Fruit fly (Drosophila melanogaster): ENCODE data around the gene Septin2.
A peak's percentile ranks its signal among the peaks of the same experiment; 100 is the strongest.

Septin2 gene

dm6 chr3R:20594194-20595144, 6.3 kb upstream of the Septin2 start (continued):
- peak; percentile 95 for TF ChIP-seq Spps (tag; optimal IDR thresholded peaks at IDR 0.05)
- TF ChIP-seq sna (GFP tag; IDR thresholded peaks at IDR 0.05; ENCODE audit: partially characterized antibody): no peak
- no peak for TF ChIP-seq hkb (optimal IDR thresholded peaks at IDR 0.05)
- TF ChIP-seq hkb (GFP tag; IDR thresholded peaks at IDR 0.05): peak; percentile 77
- TF ChIP-seq Fer1 (GFP tag; optimal IDR thresholded peaks at IDR 0.05): peak; percentile 85
- no peak for TF ChIP-seq Scr (GFP tag; IDR thresholded peaks at IDR 0.05; ENCODE audit: partially characterized antibody)
- peak; percentile 85 for TF ChIP-seq CG9437 (GFP tag; optimal IDR thresholded peaks at IDR 0.05)
- TF ChIP-seq Gsc (GFP tag; IDR thresholded peaks at IDR 0.05): no peak; the same call in 1 of the 2 replicates
- TF ChIP-seq E2f1 (GFP tag; IDR thresholded peaks at IDR 0.05): peak; percentile 83
- TF ChIP-seq CG14860 (GFP tag; IDR thresholded peaks at IDR 0.05; ENCODE audit: partially characterized antibody): no peak
- no peak for TF ChIP-seq CG7928 (GFP tag; optimal IDR thresholded peaks at IDR 0.05)
- TF ChIP-seq ttk (GFP tag; IDR thresholded peaks at IDR 0.05): peak; percentile 81
- TF ChIP-seq CG1647 (GFP tag; optimal IDR thresholded peaks at IDR 0.05): peak; percentile 25

- no peak for TF ChIP-seq Atf-2 (GFP tag; optimal IDR thresholded peaks at IDR 0.05)
- TF ChIP-seq p53 (GFP tag; optimal IDR thresholded peaks at IDR 0.05): peak; percentile 5
- no peak for TF ChIP-seq fd96Cb (tag; optimal IDR thresholded peaks at IDR 0.05)
- peak in 1 of 2 experiments; percentile 13 for TF ChIP-seq Trl (optimal IDR thresholded peaks at IDR 0.05)
- no peak for TF ChIP-seq Trl (GFP tag; optimal IDR thresholded peaks at IDR 0.05)
- 0 out of 2 replicates have a peak, but pooled peaks have one; percentile 3 for TF ChIP-seq Atf6 (GFP tag; IDR thresholded peaks at IDR 0.05)
- no peak for TF ChIP-seq CG15601 (tag; optimal IDR thresholded peaks at IDR 0.05)
- TF ChIP-seq Taf1 (GFP tag; IDR thresholded peaks at IDR 0.05): 0 out of 2 replicates have a peak, but pooled peaks have one; percentile 15
- TF ChIP-seq Vsx1 (GFP tag; optimal IDR thresholded peaks at IDR 0.05): no peak
- no peak for TF ChIP-seq lab (GFP tag; optimal IDR thresholded peaks at IDR 0.05)
- TF ChIP-seq CG16813 (GFP tag; IDR thresholded peaks at IDR 0.05; ENCODE audit: partially characterized antibody): 0 out of 3 replicates have a peak, but pooled peaks have one; percentile 25
- peak; percentile 84 for TF ChIP-seq nerfin-1 (tag; optimal IDR thresholded peaks at IDR 0.05)
- TF ChIP-seq CG42726 (GFP tag; IDR thresholded peaks at IDR 0.05; ENCODE audit: partially characterized antibody): 0 out of 2 replicates have a peak, but pooled peaks have one; percentile 4
- no peak for TF ChIP-seq amos (GFP tag; IDR thresholded peaks at IDR 0.05; ENCODE audit: partially characterized antibody)
Observed at dm6 chr3R:20593463-20593838, 5.3 kb upstream of the Septin2 start.

dm6 chr3R:20592517-20593462, 4.6 kb upstream of the Septin2 start, which contains the start of the genes Pus1 and bon:
Gene Pus1, minus strand, starts transcription at chr3R:20592671.
Gene bon, plus strand, starts transcription at chr3R:20593139.
- peak; percentile 60 for TF ChIP-seq lilli (GFP tag; optimal IDR thresholded peaks at IDR 0.05)
- TF ChIP-seq bbx (GFP tag; IDR thresholded peaks at IDR 0.05; ENCODE audit: partially characterized antibody): peak; percentile 23; the same call in 1 of the 2 replicates
- peak; percentile 43 for TF ChIP-seq Sin3A (optimal IDR thresholded peaks at IDR 0.05)
- TF ChIP-seq en (GFP tag; optimal IDR thresholded peaks at IDR 0.05): no peak
- peak; percentile 42 for TF ChIP-seq Mad (GFP tag; optimal IDR thresholded peaks at IDR 0.05)
- TF ChIP-seq Meics (GFP tag; optimal IDR thresholded peaks at IDR 0.05): no peak
- TF ChIP-seq Fer2 (tag; optimal IDR thresholded peaks at IDR 0.05): no peak
- no peak for TF ChIP-seq ttk (GFP tag; IDR thresholded peaks at IDR 0.05)
- peak; percentile 5 to 34 for TF ChIP-seq dpn (GFP tag; optimal IDR thresholded peaks at IDR 0.05)
- peak; percentile 75 for TF ChIP-seq cwo (GFP tag; optimal IDR thresholded peaks at IDR 0.05)
- peak; percentile 84 for TF ChIP-seq MESR4 (GFP tag; optimal IDR thresholded peaks at IDR 0.05)
- TF ChIP-seq CG18262 (tag; optimal IDR thresholded peaks at IDR 0.05): peak; percentile 21
- TF ChIP-seq slbo (GFP tag; IDR thresholded peaks at IDR 0.05): peak; percentile 52; the same call in 1 of the 2 replicates
- TF ChIP-seq CG7987 (GFP tag; optimal IDR thresholded peaks at IDR 0.05): peak; percentile 32
- peak; percentile 79 for TF ChIP-seq stwl (tag; optimal IDR thresholded peaks at IDR 0.05)
- TF ChIP-seq sisA (GFP tag; IDR thresholded peaks at IDR 0.05): peak; percentile 42; the same call in 1 of the 2 replicates
- TF ChIP-seq CG13624 (GFP tag; optimal IDR thresholded peaks at IDR 0.05): peak; percentile 8
- TF ChIP-seq HHEX (GFP tag; optimal IDR thresholded peaks at IDR 0.05): no peak
